Fruit fly (Drosophila melanogaster) whole organism, embryonic: ENCODE results near the gene CG32813.
A peak's percentile ranks its signal among the peaks of the same experiment; 100 is the strongest.

Source experiments
- Adf1 ChIP-seq: fragments of 200-800 bp; sonication (Bioruptor generic); IDR thresholded peaks from 2 replicates; pipeline ENCODE4 v1.3.6; 2022; ENCODE audit warnings: missing biosample characterization, missing genetic modification characterization
- BtbVII ChIP-seq: fragments of 200-800 bp; sonication (Bioruptor generic); optimal IDR thresholded peaks from 3 replicates; lab custom pipeline; 2017; ENCODE audit warnings: missing biosample characterization, mild to moderate bottlenecking, missing genetic modification characterization
- CG10147 ChIP-seq: fragments of 200-800 bp; sonication (Bioruptor generic); optimal IDR thresholded peaks from 2 replicates; lab custom pipeline; 2019; ENCODE audit warnings: missing biosample characterization, mild to moderate bottlenecking, missing genetic modification characterization, moderate library complexity
- CG10209 ChIP-seq: fragments of 200-800 bp; sonication (Bioruptor generic); optimal IDR thresholded peaks from 3 replicates; lab custom pipeline; 2017; ENCODE audit warnings: missing biosample characterization, mild to moderate bottlenecking, missing genetic modification characterization, missing genetic modification reagents
- CG11093 ChIP-seq: fragments of 200-800 bp; sonication (Bioruptor generic); IDR thresholded peaks from 3 replicates; pipeline ENCODE4 v1.3.6; 2022; ENCODE audit warnings: missing biosample characterization, missing genetic modification characterization
- CG11456 ChIP-seq: fragments of 200-800 bp; sonication (Bioruptor generic); IDR thresholded peaks from 3 replicates; pipeline ENCODE4 v1.3.6; 2022; ENCODE audit warnings: missing biosample characterization, missing genetic modification characterization
- CG12071 ChIP-seq: fragments of 200-800 bp; sonication (Bioruptor generic); optimal IDR thresholded peaks from 3 replicates; lab custom pipeline; 2018; ENCODE audit warnings: missing biosample characterization, mild to moderate bottlenecking, missing genetic modification characterization
- CG12659 ChIP-seq: fragments of 200-800 bp; sonication (Bioruptor generic); optimal IDR thresholded peaks from 3 replicates; lab custom pipeline; 2017; ENCODE audit warnings: mild to moderate bottlenecking, missing biosample characterization, missing genetic modification reagents, missing genetic modification characterization
- CG13296 ChIP-seq: fragments of 200-800 bp; sonication (Bioruptor generic); optimal IDR thresholded peaks from 3 replicates; lab custom pipeline; 2018; ENCODE audit warnings: missing biosample characterization, mild to moderate bottlenecking, missing genetic modification characterization
- CG13624 ChIP-seq: fragments of 200-800 bp; sonication (Bioruptor generic); optimal IDR thresholded peaks from 2 replicates; lab custom pipeline; 2016; ENCODE audit warnings: missing biosample characterization, missing genetic modification characterization
- CG15479 ChIP-seq: fragments of 200-800 bp; sonication (Bioruptor generic); optimal IDR thresholded peaks from 3 replicates; lab custom pipeline; 2019; ENCODE audit warnings: missing biosample characterization, mild to moderate bottlenecking, missing genetic modification characterization, moderate library complexity
- CG17359 ChIP-seq: fragments of 200-800 bp; sonication (Bioruptor generic); optimal IDR thresholded peaks from 3 replicates; lab custom pipeline; 2018; ENCODE audit warnings: missing biosample characterization, mild to moderate bottlenecking, missing genetic modification characterization, moderate library complexity
- CG2678 ChIP-seq: fragments of 200-800 bp; sonication (Bioruptor generic); optimal IDR thresholded peaks from 3 replicates; lab custom pipeline; 2019; ENCODE audit warnings: missing biosample characterization, mild to moderate bottlenecking, missing genetic modification characterization, moderate library complexity
- CG30020 ChIP-seq: fragments of 200-800 bp; optimal IDR thresholded peaks from 2 replicates; lab custom pipeline; 2019; ENCODE audit warnings: missing biosample characterization, mild to moderate bottlenecking, missing genetic modification characterization, moderate library complexity
- CG30403 ChIP-seq: fragments of 200-800 bp; sonication (Bioruptor generic); optimal IDR thresholded peaks from 3 replicates; lab custom pipeline; 2016; ENCODE audit warnings: missing biosample characterization, missing genetic modification characterization
- CG5180 ChIP-seq: fragments of 200-800 bp; sonication (Bioruptor generic); optimal IDR thresholded peaks from 3 replicates; lab custom pipeline; 2017; ENCODE audit warnings: missing biosample characterization, missing genetic modification characterization, mild to moderate bottlenecking, moderate library complexity, missing genetic modification reagents
- CG6689 ChIP-seq: fragments of 200-800 bp; sonication (Bioruptor generic); IDR thresholded peaks from 2 replicates; pipeline ENCODE4 v1.3.6; 2022; ENCODE audit warnings: missing biosample characterization, missing genetic modification characterization
- CG6854 ChIP-seq: fragments of 200-800 bp; sonication (Bioruptor generic); optimal IDR thresholded peaks from 3 replicates; lab custom pipeline; 2017; ENCODE audit warnings: missing biosample characterization, mild to moderate bottlenecking, missing genetic modification characterization
- CG9932 ChIP-seq: fragments of 200-800 bp; sonication (Bioruptor generic); IDR thresholded peaks from 2 replicates; pipeline ENCODE4 v1.3.6; 2022; ENCODE audit warnings: missing biosample characterization, missing genetic modification characterization
- D19A ChIP-seq: fragments of 200-800 bp; optimal IDR thresholded peaks from 3 replicates; lab custom pipeline; 2019; ENCODE audit warnings: missing biosample characterization, mild to moderate bottlenecking, missing genetic modification characterization, moderate library complexity
- Dad ChIP-seq: fragments of 200-800 bp; sonication (Bioruptor generic); optimal IDR thresholded peaks from 3 replicates; lab custom pipeline; 2016; ENCODE audit warnings: missing biosample characterization, missing genetic modification characterization
- Dp ChIP-seq: fragments of 200-800 bp; sonication (Bioruptor generic); optimal IDR thresholded peaks from 2 replicates; lab custom pipeline; 2018; ENCODE audit warnings: missing biosample characterization, mild to moderate bottlenecking, missing genetic modification characterization, moderate library complexity
- Fer1 ChIP-seq: fragments of 200-800 bp; sonication (Bioruptor generic); optimal IDR thresholded peaks from 2 replicates; lab custom pipeline; 2017; ENCODE audit warnings: missing biosample characterization, mild to moderate bottlenecking, missing genetic modification characterization
- GATAe ChIP-seq: fragments of 200-800 bp; sonication (Bioruptor generic); conservative IDR thresholded peaks from 2 replicates; pipeline ENCODE4 v1.3.6; 2022; ENCODE audit warnings: missing biosample characterization, missing genetic modification characterization
- Hey ChIP-seq: fragments of 200-800 bp; sonication (Bioruptor generic); optimal IDR thresholded peaks from 3 replicates; lab custom pipeline; 2018; ENCODE audit warnings: missing biosample characterization, mild to moderate bottlenecking, missing genetic modification characterization
- MTF-1 ChIP-seq: fragments of 200-800 bp; sonication (Bioruptor generic); optimal IDR thresholded peaks from 2 replicates; lab custom pipeline; 2018; ENCODE audit warnings: missing biosample characterization, mild to moderate bottlenecking, missing genetic modification characterization, borderline replicate concordance
- abd-A ChIP-seq: fragments of 200-800 bp; sonication (Bioruptor generic); optimal IDR thresholded peaks from 3 replicates; lab custom pipeline; 2019; ENCODE audit warnings: missing biosample characterization, mild to moderate bottlenecking, missing genetic modification characterization, moderate library complexity
- bab2 ChIP-seq: fragments of 200-800 bp; sonication (Bioruptor generic); optimal IDR thresholded peaks from 2 replicates; lab custom pipeline; 2016; ENCODE audit warnings: missing biosample characterization, missing genetic modification characterization
- br ChIP-seq: fragments of >200 bp; optimal IDR thresholded peaks from 2 replicates; lab custom pipeline; 2017
- cg ChIP-seq: fragments of 200-800 bp; sonication (Bioruptor generic); optimal IDR thresholded peaks from 3 replicates; lab custom pipeline; 2019; ENCODE audit warnings: missing biosample characterization, mild to moderate bottlenecking, missing genetic modification characterization, moderate library complexity
- ci ChIP-seq: fragments of 200-800 bp; sonication (Bioruptor generic); IDR thresholded peaks from 3 replicates; pipeline ENCODE4 v1.3.6; 2022; ENCODE audit warnings: missing biosample characterization, missing genetic modification characterization
- crol ChIP-seq: fragments of 200-800 bp; sonication (Bioruptor generic); IDR thresholded peaks from 2 replicates; pipeline ENCODE4 v1.3.6; 2022; ENCODE audit warnings: missing biosample characterization, missing genetic modification characterization
- dati ChIP-seq: fragments of 200-800 bp; sonication (Bioruptor generic); IDR thresholded peaks from 2 replicates; pipeline ENCODE4 v1.3.6; 2022; ENCODE audit warnings: missing biosample characterization, missing genetic modification characterization
- exex ChIP-seq: fragments of 200-800 bp; sonication (Bioruptor generic); optimal IDR thresholded peaks from 4 replicates; lab custom pipeline; 2018; ENCODE audit warnings: missing biosample characterization, mild to moderate bottlenecking, missing genetic modification characterization, moderate library complexity
- ftz-f1 ChIP-seq: fragments of 200-800 bp; sonication (Bioruptor generic); optimal IDR thresholded peaks from 2 replicates; lab custom pipeline; 2016; ENCODE audit warnings: missing biosample characterization, missing genetic modification characterization
- gcm2 ChIP-seq: fragments of 200-800 bp; sonication (Bioruptor generic); optimal IDR thresholded peaks from 2 replicates; lab custom pipeline; 2016; ENCODE audit warnings: missing biosample characterization, missing genetic modification characterization
- hb ChIP-seq: fragments of 200-800 bp; sonication (Bioruptor generic); IDR thresholded peaks from 3 replicates; pipeline ENCODE4 v1.3.6; 2022; ENCODE audit warnings: missing biosample characterization, missing genetic modification characterization; ENCODE audit not compliant: partially characterized antibody
- kah ChIP-seq: fragments of 200-800 bp; sonication (Bioruptor generic); optimal IDR thresholded peaks from 2 replicates; lab custom pipeline; 2018; ENCODE audit warnings: missing biosample characterization, mild to moderate bottlenecking, missing genetic modification characterization
- kni ChIP-seq: fragments of 200-800 bp; sonication (Bioruptor generic); optimal IDR thresholded peaks from 3 replicates; lab custom pipeline; 2017; ENCODE audit warnings: mild to moderate bottlenecking, missing biosample characterization, missing genetic modification reagents, missing genetic modification characterization
- phol ChIP-seq: fragments of 200-800 bp; sonication (Bioruptor generic); optimal IDR thresholded peaks from 3 replicates; lab custom pipeline; 2018; ENCODE audit warnings: missing biosample characterization, mild to moderate bottlenecking, missing genetic modification characterization, moderate library complexity
- twi ChIP-seq: fragments of 200-800 bp; optimal IDR thresholded peaks from 2 replicates; lab custom pipeline; 2019; ENCODE audit warnings: missing biosample characterization, mild to moderate bottlenecking, missing genetic modification characterization, moderate library complexity
- unpg ChIP-seq: fragments of 200-800 bp; sonication (Bioruptor generic); optimal IDR thresholded peaks from 3 replicates; lab custom pipeline; 2018; ENCODE audit warnings: missing biosample characterization, mild to moderate bottlenecking, missing genetic modification characterization, moderate library complexity
- z ChIP-seq: fragments of 200-800 bp; sonication (Bioruptor generic); IDR thresholded peaks from 3 replicates; pipeline ENCODE4 v1.3.6; 2022; ENCODE audit warnings: missing biosample characterization, missing genetic modification characterization

The CG32813 gene

DNA sequence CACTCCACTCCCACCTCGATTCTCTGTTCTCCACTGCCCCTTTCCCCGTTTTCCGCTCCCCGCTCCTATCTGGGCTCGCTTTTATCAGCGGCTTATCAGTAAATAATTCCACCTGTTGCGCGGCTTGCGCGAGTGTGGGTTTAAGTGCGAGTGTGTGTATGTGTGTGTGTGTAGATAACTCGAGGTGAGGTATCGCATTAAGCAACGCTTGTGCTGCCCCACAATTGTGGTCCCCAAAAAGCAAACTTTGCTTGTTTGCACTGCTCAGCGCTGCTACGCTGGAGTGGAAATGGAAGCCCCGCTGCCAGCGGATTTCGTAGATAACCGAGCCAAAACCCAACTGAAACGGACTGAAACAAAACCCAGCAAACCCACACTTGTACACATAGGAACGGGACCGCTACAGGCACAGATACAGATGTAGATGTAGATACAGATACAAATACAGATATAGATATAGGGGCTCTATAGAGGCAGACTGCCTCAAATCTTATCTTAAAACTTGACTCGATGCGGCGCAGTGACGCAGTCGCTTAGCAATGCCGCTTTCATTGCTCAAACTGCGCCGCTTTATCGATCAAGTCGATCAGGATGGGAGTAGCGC is 6.5 kb downstream of the CG32813 start (continued):
- no peak for TF ChIP-seq bab2 (GFP tag; lab: Kevin White, UChicago)
- peak; percentile 2 for TF ChIP-seq CG17359
- TF ChIP-seq Dp (GFP tag; lab: Kevin White, UChicago) = no peak
- peak; percentile 76 for TF ChIP-seq kni (GFP tag; lab: Kevin White, UChicago)
- peak; percentile 18 for TF ChIP-seq CG10209 (GFP tag; lab: Kevin White, UChicago)
- TF ChIP-seq abd-A (tag; lab: Kevin White, UChicago) = no peak
- no peak for TF ChIP-seq CG11456
- no peak for TF ChIP-seq CG30020
- no peak for TF ChIP-seq CG30403 (GFP tag; lab: Kevin White, UChicago)
- TF ChIP-seq CG11093 = no peak
- TF ChIP-seq cg = peak; percentile 65
- TF ChIP-seq Hey (tag; lab: Kevin White, UChicago) = peak; percentile 22
- TF ChIP-seq hb (GFP tag; lab: Robert Waterston, UW) = no peak
- TF ChIP-seq phol (tag; lab: Kevin White, UChicago) = no peak
- no peak for TF ChIP-seq CG15479 (GFP tag; lab: Kevin White, UChicago)
- no peak for TF ChIP-seq dati (GFP tag; lab: Robert Waterston, UW)
- TF ChIP-seq exex (tag; lab: Kevin White, UChicago) = peak; percentile 14
- TF ChIP-seq MTF-1 (GFP tag; lab: Kevin White, UChicago) = no peak
- TF ChIP-seq gcm2 = no peak
- peak; percentile 35 for TF ChIP-seq CG2678 (tag; lab: Kevin White, UChicago)
- no peak for TF ChIP-seq unpg (GFP tag; lab: Kevin White, UChicago)
- peak; percentile 32 for TF ChIP-seq Adf1 (GFP tag; lab: Robert Waterston, UW)
- TF ChIP-seq D19A (tag; lab: Kevin White, UChicago) = peak; percentile 17
- no peak for TF ChIP-seq CG9932 (GFP tag; lab: Robert Waterston, UW)
- peak; percentile 38; the same call in 1 of the 3 replicates for TF ChIP-seq ci (GFP tag; lab: Robert Waterston, UW)
- no peak for TF ChIP-seq br (lab: Kevin White, UChicago)
- peak; percentile 82 for TF ChIP-seq z
- peak; percentile 45 for TF ChIP-seq Fer1
- no peak for TF ChIP-seq CG6854
- peak; percentile 56 for TF ChIP-seq GATAe (GFP tag; lab: Robert Waterston, UW)
- peak; percentile 52 for TF ChIP-seq CG12071 (GFP tag; lab: Kevin White, UChicago)
- peak; percentile 50 for TF ChIP-seq twi
- TF ChIP-seq Dad (GFP tag; lab: Kevin White, UChicago) = no peak
- peak; percentile 29 for TF ChIP-seq BtbVII (GFP tag; lab: Kevin White, UChicago)
- TF ChIP-seq CG13624 (GFP tag; lab: Kevin White, UChicago) = no peak
- TF ChIP-seq kah (GFP tag; lab: Kevin White, UChicago) = peak; percentile 84
- no peak for TF ChIP-seq CG10147
- TF ChIP-seq ftz-f1 (GFP tag; lab: Kevin White, UChicago) = no peak
- TF ChIP-seq CG13296 = peak; percentile 17
- TF ChIP-seq CG12659 (GFP tag; lab: Kevin White, UChicago) = peak; percentile 10
- TF ChIP-seq crol (GFP tag; lab: Robert Waterston, UW) = peak; percentile 85
- TF ChIP-seq CG6689 (GFP tag; lab: Robert Waterston, UW) = no peak
- TF ChIP-seq CG5180 (GFP tag; lab: Kevin White, UChicago) = peak; percentile 11
- TF ChIP-seq, all 482 proteins: peak for 63
